Worm (Caenorhabditis elegans) whole organism, early embryonic: ENCODE results near the gene arrd-6.
A peak's percentile ranks its signal among the peaks of the same experiment; 100 is the strongest.

Experiments
- B0310.2 ChIP-seq: sonication (generic microtip); optimal IDR thresholded peaks from 2 replicates; lab custom pipeline; 2016; ENCODE audit warnings: mild to moderate bottlenecking, missing genetic modification characterization, missing compliant biosample characterization
- F13C5.2 ChIP-seq: sonication (generic microtip); optimal IDR thresholded peaks from 2 replicates; lab custom pipeline; 2017; ENCODE audit warnings: mild to moderate bottlenecking, missing genetic modification characterization, inconsistent platforms, missing compliant biosample characterization
- aly-1 ChIP-seq: sonication (generic microtip); optimal IDR thresholded peaks from 2 replicates; lab custom pipeline; 2016; ENCODE audit warnings: missing genetic modification characterization, missing compliant biosample characterization
- ama-1 ChIP-seq: fragments of 150-350 bp; optimal IDR thresholded peaks from 2 replicates; lab custom pipeline; 2014
- ceh-13 ChIP-seq: fragments of 200-800 bp; sonication (Bioruptor generic); optimal IDR thresholded peaks from 2 replicates; lab custom pipeline; 2018; ENCODE audit warnings: mild to moderate bottlenecking, missing genetic modification characterization, missing compliant biosample characterization
- ceh-36 ChIP-seq: sonication (generic microtip); optimal IDR thresholded peaks from 2 replicates; lab custom pipeline; 2016; ENCODE audit warnings: missing genetic modification characterization, inconsistent platforms, missing compliant biosample characterization
- ets-7 ChIP-seq: sonication (generic microtip); optimal IDR thresholded peaks from 2 replicates; lab custom pipeline; 2016; ENCODE audit warnings: missing genotype, missing genetic modification characterization, missing compliant biosample characterization
- flt-1 ChIP-seq: fragments of 200-800 bp; sonication (Bioruptor generic); IDR thresholded peaks from 2 replicates; pipeline ENCODE4 v1.3.6; 2022; ENCODE audit warnings: missing genetic modification characterization, missing compliant biosample characterization
- hmbx-1 ChIP-seq: sonication (generic microtip); optimal IDR thresholded peaks from 2 replicates; lab custom pipeline; 2016; ENCODE audit warnings: mild to moderate bottlenecking, missing genetic modification characterization, missing compliant biosample characterization
- hmg-4 ChIP-seq: fragments of 200-800 bp; sonication (Bioruptor generic); optimal IDR thresholded peaks from 2 replicates; lab custom pipeline; 2018; ENCODE audit warnings: mild to moderate bottlenecking, missing genetic modification characterization, missing compliant biosample characterization
- hnd-1 ChIP-seq: sonication (generic microtip); optimal IDR thresholded peaks from 2 replicates; lab custom pipeline; 2016; ENCODE audit warnings: missing genetic modification characterization, missing compliant biosample characterization
- pes-1 ChIP-seq: fragments of 200-800 bp; sonication (Bioruptor generic); IDR thresholded peaks from 2 replicates; pipeline ENCODE4 v1.3.6; 2022; ENCODE audit warnings: missing genetic modification reagents, missing genetic modification characterization, missing compliant biosample characterization
- scrt-1 ChIP-seq: fragments of 200-800 bp; sonication (Bioruptor generic); IDR thresholded peaks from 2 replicates; pipeline ENCODE4 v1.3.6; 2022; ENCODE audit warnings: missing genetic modification characterization, missing compliant biosample characterization
- sea-1 ChIP-seq: fragments of 200-800 bp; sonication (Bioruptor generic); conservative IDR thresholded peaks from 2 replicates; pipeline ENCODE4 v1.3.6; 2022; ENCODE audit warnings: missing genetic modification characterization, missing compliant biosample characterization
- tbx-11 ChIP-seq: fragments of 200-800 bp; sonication (Bioruptor generic); IDR thresholded peaks from 2 replicates; pipeline ENCODE4 v1.3.6; 2022; ENCODE audit warnings: missing genetic modification characterization, missing compliant biosample characterization
- tbx-37 ChIP-seq: fragments of 200-800 bp; sonication (Bioruptor generic); conservative IDR thresholded peaks from 2 replicates; pipeline ENCODE4 v1.3.6; 2022; ENCODE audit warnings: missing genetic modification reagents, missing genetic modification characterization, missing compliant biosample characterization
- tra-4 ChIP-seq: sonication (generic microtip); optimal IDR thresholded peaks from 2 replicates; lab custom pipeline; 2017; ENCODE audit warnings: missing genetic modification characterization, missing compliant biosample characterization

Gene arrd-6

ce11 chrII:11153800-11154199 is 11.3 kb downstream of the arrd-6 start:
- TF ChIP-seq ets-7 (tag; lab: Kevin White, UChicago) (no peak), B0310.2 (tag; lab: Kevin White, UChicago) (no peak), scrt-1 (GFP tag; lab: Robert Waterston, UW) (no peak), hnd-1 (tag; lab: Kevin White, UChicago) (no peak), ceh-36 (tag; lab: Kevin White, UChicago) (no peak), ceh-13 (GFP tag; lab: Kevin White, UChicago) (no peak), ama-1 (no peak), flt-1 (GFP tag; lab: Robert Waterston, UW) (no peak), tra-4 (no peak), sea-1 (no peak), hmg-4 (GFP tag; lab: Kevin White, UChicago) (no peak), tbx-11 (GFP tag; lab: Robert Waterston, UW) (no peak), F13C5.2 (tag; lab: Kevin White, UChicago) (no peak), hmbx-1 (tag; lab: Kevin White, UChicago) (no peak), aly-1 (tag; lab: Kevin White, UChicago) (no peak), pes-1 (GFP tag; lab: Robert Waterston, UW) (no peak), tbx-37 (GFP tag; lab: Robert Waterston, UW) (no peak)

ce11 chrII:11154957-11155356 is 12.4 kb downstream of the arrd-6 start:
- TF ChIP-seq scrt-1 (GFP tag; lab: Robert Waterston, UW) = no peak
- no peak for TF ChIP-seq hmbx-1 (tag; lab: Kevin White, UChicago)
- no peak for TF ChIP-seq tra-4
- TF ChIP-seq aly-1 (tag; lab: Kevin White, UChicago) = no peak

DNA sequence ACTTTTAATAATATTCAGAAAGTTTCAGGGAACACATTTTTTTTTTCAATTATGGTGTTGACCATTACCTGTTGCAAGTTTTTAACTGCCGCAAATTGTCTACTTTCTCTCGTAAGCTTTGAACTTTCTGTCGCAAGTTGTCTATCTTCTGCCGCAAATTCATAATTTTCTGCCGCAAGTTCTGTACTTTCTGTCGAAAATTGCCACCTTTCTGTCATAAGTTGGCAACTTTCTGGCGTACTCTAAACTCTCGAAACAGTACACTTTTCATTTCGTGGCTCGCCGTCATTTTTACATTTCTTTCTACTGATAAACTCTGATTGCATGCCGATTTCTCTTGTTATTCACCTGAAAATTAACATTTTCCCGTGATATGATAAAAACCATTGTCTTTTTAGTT is 12.9 kb downstream of the arrd-6 start:
- TF ChIP-seq F13C5.2 (tag; lab: Kevin White, UChicago) = no peak
- TF ChIP-seq hnd-1 (tag; lab: Kevin White, UChicago) = no peak
- no peak for TF ChIP-seq sea-1
- no peak for TF ChIP-seq ama-1
- TF ChIP-seq pes-1 (GFP tag; lab: Robert Waterston, UW) = no peak
- TF ChIP-seq hmg-4 (GFP tag; lab: Kevin White, UChicago) = no peak

ce11 chrII:11156160-11156559 is 13.6 kb downstream of the arrd-6 start:
- no peak for TF ChIP-seq aly-1 (tag; lab: Kevin White, UChicago)
- TF ChIP-seq sea-1 = no peak
- TF ChIP-seq ets-7 (tag; lab: Kevin White, UChicago) = no peak
- TF ChIP-seq scrt-1 (GFP tag; lab: Robert Waterston, UW) = no peak
- TF ChIP-seq ceh-13 (GFP tag; lab: Kevin White, UChicago) = no peak
- no peak for TF ChIP-seq B0310.2 (tag; lab: Kevin White, UChicago)
- no peak for TF ChIP-seq hmg-4 (GFP tag; lab: Kevin White, UChicago)
- no peak for TF ChIP-seq tbx-11 (GFP tag; lab: Robert Waterston, UW)
- TF ChIP-seq pes-1 (GFP tag; lab: Robert Waterston, UW) = no peak
- TF ChIP-seq hnd-1 (tag; lab: Kevin White, UChicago) = no peak
- no peak for TF ChIP-seq flt-1 (GFP tag; lab: Robert Waterston, UW)
- no peak for TF ChIP-seq tra-4
- no peak for TF ChIP-seq hmbx-1 (tag; lab: Kevin White, UChicago)
- no peak for TF ChIP-seq ama-1
- TF ChIP-seq ceh-36 (tag; lab: Kevin White, UChicago) = no peak
- no peak for TF ChIP-seq F13C5.2 (tag; lab: Kevin White, UChicago)
- TF ChIP-seq tbx-37 (GFP tag; lab: Robert Waterston, UW) = no peak

DNA sequence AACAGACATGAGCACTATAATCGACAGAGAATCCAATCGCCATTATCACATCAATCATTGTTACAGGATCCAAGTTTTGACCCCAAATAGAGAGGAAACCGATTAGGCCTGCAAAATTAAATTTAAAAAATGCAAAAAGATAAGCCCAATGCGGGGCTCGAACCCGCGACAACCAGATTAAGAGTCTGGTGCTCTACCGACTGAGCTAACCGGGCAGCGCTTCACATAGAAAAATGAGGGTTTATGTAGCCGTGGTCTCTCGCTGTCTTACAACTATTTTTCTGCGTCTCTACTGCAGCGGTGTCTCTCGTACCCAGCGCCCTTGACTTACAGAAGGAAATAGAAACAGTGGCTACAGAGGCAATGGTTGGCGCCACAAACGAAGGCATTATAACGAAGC is 15.1 kb downstream of the arrd-6 start:
- TF ChIP-seq scrt-1 (GFP tag; lab: Robert Waterston, UW) = peak; percentile 70
- TF ChIP-seq tra-4 = no peak
- no peak for TF ChIP-seq ets-7 (tag; lab: Kevin White, UChicago)
- TF ChIP-seq hnd-1 (tag; lab: Kevin White, UChicago) = peak; percentile 34
- TF ChIP-seq ceh-13 (GFP tag; lab: Kevin White, UChicago) = peak; percentile 4
- peak; percentile 73 for TF ChIP-seq ceh-36 (tag; lab: Kevin White, UChicago)
- TF ChIP-seq tbx-37 (GFP tag; lab: Robert Waterston, UW) = peak; percentile 63
- TF ChIP-seq tbx-11 (GFP tag; lab: Robert Waterston, UW) = 0 out of 2 replicates have a peak, but pooled peaks have one; percentile 44
- peak; percentile 62; the same call in 1 of the 2 replicates for TF ChIP-seq flt-1 (GFP tag; lab: Robert Waterston, UW)
- no peak for TF ChIP-seq hmg-4 (GFP tag; lab: Kevin White, UChicago)
- peak; percentile 78 for TF ChIP-seq pes-1 (GFP tag; lab: Robert Waterston, UW)
- peak; percentile 73; the same call in 1 of the 2 replicates for TF ChIP-seq sea-1
- no peak for TF ChIP-seq hmbx-1 (tag; lab: Kevin White, UChicago)
- TF ChIP-seq F13C5.2 (tag; lab: Kevin White, UChicago) = no peak
- no peak for TF ChIP-seq B0310.2 (tag; lab: Kevin White, UChicago)
- no peak for TF ChIP-seq aly-1 (tag; lab: Kevin White, UChicago)
- TF ChIP-seq ama-1 = no peak

DNA sequence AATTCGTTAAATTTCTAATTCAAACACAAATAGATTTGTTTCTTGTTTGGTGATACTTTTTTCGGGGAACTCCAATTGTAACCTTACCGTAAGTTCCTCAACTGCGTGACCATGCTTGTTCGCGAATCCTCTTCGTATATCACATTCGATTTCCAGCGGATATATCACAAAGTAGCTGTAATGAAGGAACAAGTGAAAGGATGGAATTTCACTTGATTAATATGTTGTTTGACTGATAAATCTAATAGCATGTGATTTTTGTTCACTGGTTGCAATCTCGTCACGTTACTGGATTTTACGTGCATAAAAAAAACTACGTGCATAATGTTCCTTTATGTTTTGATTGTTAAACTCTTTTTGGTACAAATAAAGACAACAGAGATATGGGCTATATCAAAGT is 19.1 kb downstream of the arrd-6 start:
- TF ChIP-seq flt-1 (GFP tag; lab: Robert Waterston, UW) (no peak), B0310.2 (tag; lab: Kevin White, UChicago) (no peak), hmg-4 (GFP tag; lab: Kevin White, UChicago) (no peak), aly-1 (tag; lab: Kevin White, UChicago) (no peak), sea-1 (no peak), scrt-1 (GFP tag; lab: Robert Waterston, UW) (no peak), ceh-13 (GFP tag; lab: Kevin White, UChicago) (no peak)

DNA sequence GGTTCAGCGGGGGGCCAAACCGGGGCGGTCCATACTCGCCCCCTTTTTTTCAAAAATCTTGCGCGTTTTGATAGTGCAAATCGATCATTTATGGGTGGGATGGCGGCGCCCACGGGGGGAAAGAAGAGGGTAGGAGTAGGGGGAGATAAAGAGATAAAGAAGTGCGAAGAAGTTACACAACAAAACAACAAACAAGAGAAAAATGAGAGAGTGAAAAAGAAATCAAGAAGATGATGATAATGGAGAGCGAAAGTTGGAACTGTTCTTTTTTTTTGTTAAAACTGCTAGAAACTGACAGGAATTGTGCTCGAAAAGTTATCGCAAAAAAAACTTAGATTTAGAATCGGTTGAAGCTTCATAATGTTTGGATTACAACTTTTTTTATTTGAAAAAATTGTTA is 19.9 kb downstream of the arrd-6 start, which contains the start of gene ptr-13:
TSS of gene ptr-13 (minus strand) at position 92 of the 400 bp plus-strand sequence.
- TF ChIP-seq pes-1 (GFP tag; lab: Robert Waterston, UW) (no peak), ama-1 (no peak), flt-1 (GFP tag; lab: Robert Waterston, UW) (no peak), hmg-4 (GFP tag; lab: Kevin White, UChicago) (no peak), aly-1 (tag; lab: Kevin White, UChicago) (no peak), ceh-36 (tag; lab: Kevin White, UChicago) (no peak), sea-1 (no peak), ets-7 (tag; lab: Kevin White, UChicago) (no peak), ceh-13 (GFP tag; lab: Kevin White, UChicago) (no peak), hnd-1 (tag; lab: Kevin White, UChicago) (no peak), B0310.2 (tag; lab: Kevin White, UChicago) (no peak), F13C5.2 (tag; lab: Kevin White, UChicago) (no peak), scrt-1 (GFP tag; lab: Robert Waterston, UW) (no peak), tbx-37 (GFP tag; lab: Robert Waterston, UW) (no peak), tbx-11 (GFP tag; lab: Robert Waterston, UW) (no peak), tra-4 (no peak), hmbx-1 (tag; lab: Kevin White, UChicago) (no peak)
